Worm (Caenorhabditis elegans) whole organism, young adult: Measurements from ENCODE around the gene Y39A3B.1.

ENCODE experiments used
- F37B4.10 ChIP-seq: fragments of 200-800 bp; sonication (Bioruptor generic); IDR thresholded peaks from 2 replicates; pipeline ENCODE4 v1.3.6; 2022; ENCODE audit warnings: missing genetic modification characterization, missing compliant biosample characterization
- Y53F4B.3 ChIP-seq: fragments of 200-800 bp; sonication (Bioruptor generic); IDR thresholded peaks from 2 replicates; pipeline ENCODE4 v1.3.6; 2022; ENCODE audit warnings: missing genetic modification reagents, missing genetic modification characterization, missing compliant biosample characterization
- cebp-1 ChIP-seq, 2 experiments: fragments of 200-800 bp in 1 of 2; sonication (Bioruptor generic) in 1 of 2; sonication (generic microtip) in 1 of 2; IDR thresholded peaks in 1 of 2; optimal IDR thresholded peaks in 1 of 2; 2 replicates each; pipeline versions ENCODE4 v1.3.6 to Lab custom; 2017 to 2022; ENCODE audit warnings: missing compliant biosample characterization in 2 of 2, missing genetic modification characterization in 2 of 2, mild to moderate bottlenecking in 1 of 2, missing genetic modification reagents in 1 of 2, moderate library complexity in 1 of 2
- hlh-26 ChIP-seq: fragments of 200-800 bp; sonication (Bioruptor generic); conservative IDR thresholded peaks from 2 replicates; pipeline ENCODE4 v1.3.6; 2022; ENCODE audit warnings: missing genetic modification reagents, missing genetic modification characterization, missing compliant biosample characterization
- lag-1 ChIP-seq: fragments of 200-800 bp; sonication (Bioruptor generic); IDR thresholded peaks from 2 replicates; pipeline ENCODE4 v1.3.6; 2022; ENCODE audit warnings: missing genetic modification reagents, missing genetic modification characterization, missing compliant biosample characterization
- snpc-1.3 ChIP-seq: sonication (generic microtip); optimal IDR thresholded peaks from 2 replicates; lab custom pipeline; 2017; ENCODE audit warnings: missing genetic modification characterization, mild to moderate bottlenecking, missing compliant biosample characterization, antibody characterized with exemption, moderate library complexity, missing genotype, missing genetic modification reagents; ENCODE audit not compliant: insufficient read depth
- unc-62 ChIP-seq: fragments of 150-350 bp; optimal IDR thresholded peaks from 2 replicates; lab custom pipeline; 2014; ENCODE audit warnings: missing biosample characterization, missing genetic modification reagents, missing genetic modification characterization

ce11 chrIII:2027517-2027916 is 21.7 kb downstream of the Y39A3B.1 start:
- TF ChIP-seq cebp-1 (GFP tag; IDR thresholded peaks at IDR 0.05; lab: Robert Waterston, UW) (no peak), cebp-1 (tag; optimal IDR thresholded peaks at IDR 0.05; lab: Kevin White, UChicago) (no peak), F37B4.10 (GFP tag; lab: Robert Waterston, UW) (no peak), snpc-1.3 (tag; lab: Kevin White, UChicago) (no peak), unc-62 (no peak), Y53F4B.3 (GFP tag; lab: Robert Waterston, UW) (no peak), lag-1 (no peak), hlh-26 (no peak)
